Worm (Caenorhabditis elegans): ENCODE measurements around the gene cysl-1.

- TF ChIP-seq klf-2 (GFP tag; conservative IDR thresholded peaks at IDR 0.05) (no peak), T22C8.4 (GFP tag; IDR thresholded peaks at IDR 0.05) (no peak), flt-1 (GFP tag; IDR thresholded peaks at IDR 0.05) (no peak), ztf-23 (GFP tag; IDR thresholded peaks at IDR 0.05) (0 out of 2 replicates have a peak, but pooled peaks have one; percentile 8), ztf-29 (GFP tag; IDR thresholded peaks at IDR 0.05) (no peak), cog-1 (tag; optimal IDR thresholded peaks at IDR 0.05) (no peak)
These were observed 13.0 kb downstream of the cysl-1 start for ce11 chrX:9941379-9941778.
